Fruit fly (Drosophila melanogaster) whole organism, embryonic: ENCODE data around the gene RpS7.
A peak's percentile ranks its signal among the peaks of the same experiment; 100 is the strongest.

Experiments used
- Asciz ChIP-seq: fragments of 200-800 bp; sonication (Bioruptor generic); optimal IDR thresholded peaks from 2 replicates; lab custom pipeline; 2017; ENCODE audit warnings: missing biosample characterization, mild to moderate bottlenecking, missing genetic modification characterization, missing genetic modification reagents
- Bgb ChIP-seq: fragments of 200-800 bp; sonication (Bioruptor generic); IDR thresholded peaks from 2 replicates; pipeline ENCODE4 v1.3.6; 2022; ENCODE audit warnings: missing biosample characterization, missing genetic modification characterization; ENCODE audit not compliant: partially characterized antibody
- BtbVII ChIP-seq: fragments of 200-800 bp; sonication (Bioruptor generic); optimal IDR thresholded peaks from 3 replicates; lab custom pipeline; 2017; ENCODE audit warnings: missing biosample characterization, mild to moderate bottlenecking, missing genetic modification characterization
- Bteb2 ChIP-seq: fragments of 200-800 bp; sonication (Bioruptor generic); optimal IDR thresholded peaks from 2 replicates; lab custom pipeline; 2016; ENCODE audit warnings: missing biosample characterization, missing genetic modification characterization
- CG10147 ChIP-seq: fragments of 200-800 bp; sonication (Bioruptor generic); optimal IDR thresholded peaks from 2 replicates; lab custom pipeline; 2019; ENCODE audit warnings: missing biosample characterization, mild to moderate bottlenecking, missing genetic modification characterization, moderate library complexity
- CG13287 ChIP-seq: fragments of 200-800 bp; sonication (Bioruptor generic); IDR thresholded peaks from 2 replicates; pipeline ENCODE4 v1.3.6; 2022; ENCODE audit warnings: missing biosample characterization, missing genetic modification characterization; ENCODE audit not compliant: partially characterized antibody
- CG1647 ChIP-seq: fragments of 200-800 bp; sonication (Bioruptor generic); optimal IDR thresholded peaks from 3 replicates; lab custom pipeline; 2016; ENCODE audit warnings: missing biosample characterization, missing genetic modification characterization
- CG17359 ChIP-seq: fragments of 200-800 bp; sonication (Bioruptor generic); optimal IDR thresholded peaks from 3 replicates; lab custom pipeline; 2018; ENCODE audit warnings: missing biosample characterization, mild to moderate bottlenecking, missing genetic modification characterization, moderate library complexity
- CG17361 ChIP-seq: fragments of 200-800 bp; sonication (Bioruptor generic); IDR thresholded peaks from 3 replicates; pipeline ENCODE4 v1.3.6; 2022; ENCODE audit warnings: missing biosample characterization, missing genetic modification characterization
- CG17568 ChIP-seq: fragments of 200-800 bp; sonication (Bioruptor generic); optimal IDR thresholded peaks from 2 replicates; lab custom pipeline; 2018; ENCODE audit warnings: missing biosample characterization, mild to moderate bottlenecking, missing genetic modification characterization, moderate library complexity
- CG33213 ChIP-seq: fragments of 200-800 bp; sonication (Bioruptor generic); optimal IDR thresholded peaks from 3 replicates; lab custom pipeline; 2016; ENCODE audit warnings: missing biosample characterization, missing genetic modification characterization
- CG3726 ChIP-seq: fragments of 200-800 bp; sonication (Bioruptor generic); IDR thresholded peaks from 3 replicates; pipeline ENCODE4, ENCODE4 v1.3.6; 2022; ENCODE audit warnings: missing biosample characterization, missing genetic modification characterization
- CG3995 ChIP-seq: fragments of 200-800 bp; sonication (Bioruptor generic); optimal IDR thresholded peaks from 3 replicates; lab custom pipeline; 2016; ENCODE audit warnings: missing biosample characterization, missing genetic modification characterization
- CG4730 ChIP-seq: fragments of 200-800 bp; sonication (Bioruptor generic); IDR thresholded peaks from 2 replicates; pipeline ENCODE4 v1.3.6; 2022; ENCODE audit warnings: missing biosample characterization, missing genetic modification characterization
- CG4820 ChIP-seq: fragments of 200-800 bp; sonication (Bioruptor generic); optimal IDR thresholded peaks from 3 replicates; lab custom pipeline; 2016; ENCODE audit warnings: missing biosample characterization, missing genetic modification characterization
- CG6854 ChIP-seq: fragments of 200-800 bp; sonication (Bioruptor generic); optimal IDR thresholded peaks from 3 replicates; lab custom pipeline; 2017; ENCODE audit warnings: missing biosample characterization, mild to moderate bottlenecking, missing genetic modification characterization
- CG7357 ChIP-seq: fragments of 200-800 bp; sonication (Bioruptor generic); IDR thresholded peaks from 3 replicates; pipeline ENCODE4 v1.3.6; 2022; ENCODE audit warnings: missing biosample characterization, missing genetic modification characterization
- CG7839 ChIP-seq: fragments of 200-800 bp; sonication (Bioruptor generic); optimal IDR thresholded peaks from 3 replicates; lab custom pipeline; 2018; ENCODE audit warnings: missing biosample characterization, mild to moderate bottlenecking, missing genetic modification characterization, moderate library complexity
- CG9797 ChIP-seq: fragments of 200-800 bp; sonication (Bioruptor generic); optimal IDR thresholded peaks from 3 replicates; lab custom pipeline; 2018; ENCODE audit warnings: missing biosample characterization, mild to moderate bottlenecking, missing genetic modification characterization
- Dek ChIP-seq: fragments of 200-800 bp; sonication (Bioruptor generic); optimal IDR thresholded peaks from 3 replicates; lab custom pipeline; 2019; ENCODE audit warnings: missing biosample characterization, mild to moderate bottlenecking, missing genetic modification characterization, moderate library complexity
- E2f2 ChIP-seq: fragments of 200-800 bp; sonication (Bioruptor generic); IDR thresholded peaks from 2 replicates; pipeline ENCODE4 v1.3.6; 2022; ENCODE audit warnings: missing biosample characterization, missing genetic modification characterization
- Fer2 ChIP-seq: fragments of 200-800 bp; sonication (Bioruptor generic); optimal IDR thresholded peaks from 2 replicates; lab custom pipeline; 2018; ENCODE audit warnings: missing biosample characterization, mild to moderate bottlenecking, missing genetic modification characterization, moderate library complexity
- H15 ChIP-seq: fragments of 200-800 bp; sonication (Bioruptor generic); IDR thresholded peaks from 3 replicates; pipeline ENCODE4 v1.3.6; 2022; ENCODE audit warnings: missing biosample characterization, missing genetic modification characterization
- HLHmδ ChIP-seq: fragments of 200-800 bp; sonication (Bioruptor generic); optimal IDR thresholded peaks from 2 replicates; lab custom pipeline; 2018; ENCODE audit warnings: missing biosample characterization, mild to moderate bottlenecking, missing genetic modification characterization, moderate library complexity
- Hr51 ChIP-seq, 2 experiments: fragments of 200-800 bp; sonication (Bioruptor generic); optimal IDR thresholded peaks; 2 replicates in 1 of 2; 3 replicates in 1 of 2; lab custom pipeline; 2016 to 2018; ENCODE audit warnings: missing biosample characterization in 2 of 2, missing genetic modification characterization in 2 of 2, mild to moderate bottlenecking in 1 of 2, moderate library complexity in 1 of 2
- NFAT ChIP-seq: fragments of 200-800 bp; sonication (Bioruptor generic); IDR thresholded peaks from 2 replicates; pipeline ENCODE4 v1.3.6; 2022; ENCODE audit warnings: missing biosample characterization, missing genetic modification characterization
- Sox102F ChIP-seq: fragments of 200-800 bp; sonication (Bioruptor generic); optimal IDR thresholded peaks from 2 replicates; lab custom pipeline; 2018; ENCODE audit warnings: missing biosample characterization, mild to moderate bottlenecking, missing genetic modification characterization, moderate library complexity
- Xbp1 ChIP-seq: fragments of 200-800 bp; sonication (Bioruptor generic); optimal IDR thresholded peaks from 3 replicates; lab custom pipeline; 2016; ENCODE audit warnings: missing biosample characterization, mild to moderate bottlenecking, missing genetic modification characterization
- ac ChIP-seq: fragments of 200-800 bp; sonication (Bioruptor generic); optimal IDR thresholded peaks from 3 replicates; lab custom pipeline; 2017; ENCODE audit warnings: missing biosample characterization, mild to moderate bottlenecking, missing genetic modification characterization
- bigmax ChIP-seq: fragments of 200-800 bp; sonication (Bioruptor generic); optimal IDR thresholded peaks from 2 replicates; lab custom pipeline; 2018; ENCODE audit warnings: missing biosample characterization, mild to moderate bottlenecking, missing genetic modification characterization
- bsh ChIP-seq, 2 experiments: fragments of 200-800 bp; sonication (Bioruptor generic); optimal IDR thresholded peaks; 2 replicates each; lab custom pipeline; 2017 to 2018; ENCODE audit warnings: mild to moderate bottlenecking in 2 of 2, missing biosample characterization in 2 of 2, missing genetic modification characterization in 2 of 2, moderate library complexity in 1 of 2
- crc ChIP-seq: fragments of 200-800 bp; sonication (Bioruptor generic); optimal IDR thresholded peaks from 2 replicates; lab custom pipeline; 2016; ENCODE audit warnings: missing biosample characterization, missing genetic modification characterization
- crp ChIP-seq, 2 experiments: fragments of 200-800 bp; sonication (Bioruptor generic); optimal IDR thresholded peaks; 2 replicates in 1 of 2; 3 replicates in 1 of 2; lab custom pipeline; 2017; ENCODE audit warnings: missing biosample characterization in 2 of 2, missing genetic modification characterization in 2 of 2, mild to moderate bottlenecking in 1 of 2, moderate library complexity in 1 of 2
- esg ChIP-seq: fragments of 200-800 bp; sonication (Bioruptor generic); conservative IDR thresholded peaks from 2 replicates; pipeline ENCODE4 v1.3.6; 2022; ENCODE audit warnings: missing biosample characterization, missing genetic modification characterization
- fd64A ChIP-seq: fragments of 200-800 bp; sonication (Bioruptor generic); optimal IDR thresholded peaks from 3 replicates; lab custom pipeline; 2018; ENCODE audit warnings: missing biosample characterization, mild to moderate bottlenecking, missing genetic modification characterization
- gfzf ChIP-seq: fragments of 200-800 bp; sonication (Bioruptor generic); optimal IDR thresholded peaks from 2 replicates; lab custom pipeline; 2016; ENCODE audit warnings: missing biosample characterization, mild to moderate bottlenecking, missing genetic modification characterization, moderate library complexity
- h ChIP-seq: fragments of >200 bp; optimal IDR thresholded peaks from 2 replicates; lab custom pipeline; 2017
- jigr1 ChIP-seq: fragments of 200-800 bp; sonication (Bioruptor generic); IDR thresholded peaks from 3 replicates; pipeline ENCODE4 v1.3.6; 2022; ENCODE audit warnings: missing biosample characterization, missing genetic modification characterization
- lab ChIP-seq: fragments of 200-800 bp; sonication (Bioruptor generic); optimal IDR thresholded peaks from 3 replicates; lab custom pipeline; 2017; ENCODE audit warnings: missing biosample characterization, missing genetic modification characterization, mild to moderate bottlenecking, moderate library complexity, missing genetic modification reagents
- lbe ChIP-seq: fragments of 200-800 bp; sonication (Bioruptor generic); optimal IDR thresholded peaks from 2 replicates; lab custom pipeline; 2016; ENCODE audit warnings: missing biosample characterization, mild to moderate bottlenecking, missing genetic modification characterization
- maf-S ChIP-seq: fragments of 200-800 bp; sonication (Bioruptor generic); optimal IDR thresholded peaks from 2 replicates; lab custom pipeline; 2016; ENCODE audit warnings: missing biosample characterization, missing genetic modification characterization
- oc ChIP-seq: fragments of 200-800 bp; sonication (Bioruptor generic); optimal IDR thresholded peaks from 2 replicates; lab custom pipeline; 2018; ENCODE audit warnings: missing biosample characterization, mild to moderate bottlenecking, missing genetic modification characterization, moderate library complexity
- pb ChIP-seq: fragments of 200-800 bp; sonication (Bioruptor generic); optimal IDR thresholded peaks from 3 replicates; lab custom pipeline; 2016; ENCODE audit warnings: missing biosample characterization, missing genetic modification characterization
- pum ChIP-seq: fragments of 200-800 bp; sonication (Bioruptor generic); optimal IDR thresholded peaks from 2 replicates; lab custom pipeline; 2016; ENCODE audit warnings: missing biosample characterization, missing genetic modification characterization
- schlank ChIP-seq: fragments of 200-800 bp; sonication (Bioruptor generic); optimal IDR thresholded peaks from 2 replicates; lab custom pipeline; 2018; ENCODE audit warnings: missing biosample characterization, mild to moderate bottlenecking, missing genetic modification characterization
- shn ChIP-seq: fragments of 200-800 bp; sonication (Bioruptor generic); optimal IDR thresholded peaks from 3 replicates; lab custom pipeline; 2016; ENCODE audit warnings: missing biosample characterization, missing genetic modification characterization
- slou ChIP-seq: fragments of 200-800 bp; sonication (Bioruptor generic); optimal IDR thresholded peaks from 3 replicates; lab custom pipeline; 2016; ENCODE audit warnings: missing biosample characterization, missing genetic modification characterization
- stwl ChIP-seq: fragments of 200-800 bp; sonication (Bioruptor generic); optimal IDR thresholded peaks from 3 replicates; lab custom pipeline; 2018; ENCODE audit warnings: missing biosample characterization, mild to moderate bottlenecking, missing genetic modification characterization, moderate library complexity
- sug ChIP-seq: fragments of 200-800 bp; optimal IDR thresholded peaks from 2 replicates; lab custom pipeline; 2019; ENCODE audit warnings: missing biosample characterization, mild to moderate bottlenecking, missing genetic modification characterization, moderate library complexity
- tna ChIP-seq: fragments of 200-800 bp; sonication (Bioruptor generic); IDR thresholded peaks from 2 replicates; pipeline ENCODE4 v1.3.6; 2022; ENCODE audit warnings: missing biosample characterization, missing genetic modification characterization; ENCODE audit not compliant: partially characterized antibody
- vnd ChIP-seq: fragments of 200-800 bp; sonication (Bioruptor generic); IDR thresholded peaks from 3 replicates; pipeline ENCODE4 v1.3.6; 2022; ENCODE audit warnings: missing biosample characterization, missing genetic modification characterization; ENCODE audit not compliant: partially characterized antibody

The RpS7 gene

DNA sequence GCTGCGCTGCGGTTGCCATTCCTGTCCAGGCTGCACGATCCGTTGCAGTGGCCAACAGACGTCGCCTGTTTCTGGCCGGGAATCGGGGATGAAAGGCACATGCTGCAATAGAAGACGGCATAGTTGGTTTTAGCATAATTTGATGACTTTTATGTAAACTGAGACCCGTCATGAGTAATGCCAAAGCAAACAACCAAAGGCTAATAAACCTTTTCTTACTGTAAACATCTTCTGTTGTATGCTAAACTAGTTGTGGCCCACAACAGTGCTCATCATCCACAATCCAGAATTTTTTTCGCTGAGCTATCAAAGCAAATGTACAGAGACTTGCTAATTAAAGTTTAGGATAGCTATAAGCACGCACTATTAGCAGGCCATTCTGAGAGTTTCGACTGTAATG, 10.0 kb downstream of the RpS7 start (continued):
- TF ChIP-seq Xbp1 (GFP tag; lab: Kevin White, UChicago) (no peak), CG7357 (GFP tag; lab: Robert Waterston, UW) (no peak), Hr51 (GFP tag; optimal IDR thresholded peaks at IDR 0.05; lab: Kevin White, UChicago) (no peak), pb (GFP tag; lab: Kevin White, UChicago) (no peak), lbe (GFP tag; lab: Kevin White, UChicago) (no peak), esg (GFP tag; lab: Robert Waterston, UW) (no peak), maf-S (GFP tag; lab: Kevin White, UChicago) (no peak), shn (GFP tag; lab: Kevin White, UChicago) (no peak), CG13287 (GFP tag; lab: Robert Waterston, UW) (no peak), BtbVII (peak; percentile 20), fd64A (GFP tag; lab: Kevin White, UChicago) (no peak), CG10147 (GFP tag; lab: Kevin White, UChicago) (peak; percentile 5), CG3995 (no peak), Bgb (no peak), CG4730 (GFP tag; lab: Robert Waterston, UW) (no peak), CG7839 (tag; lab: Kevin White, UChicago) (no peak), sug (tag; lab: Kevin White, UChicago) (no peak), CG6854 (GFP tag; lab: Kevin White, UChicago) (peak; percentile 21), bigmax (GFP tag; lab: Kevin White, UChicago) (no peak), Bteb2 (GFP tag; lab: Kevin White, UChicago) (no peak), Asciz (GFP tag; lab: Kevin White, UChicago) (peak; percentile 18), schlank (tag; lab: Kevin White, UChicago) (peak; percentile 49), gfzf (GFP tag; lab: Kevin White, UChicago) (no peak), h (lab: Kevin White, UChicago) (no peak), CG17359 (tag; lab: Kevin White, UChicago) (no peak), pum (GFP tag; lab: Kevin White, UChicago) (no peak), E2f2 (GFP tag; lab: Robert Waterston, UW) (0 out of 2 replicates have a peak, but pooled peaks have one; percentile 14), ac (GFP tag; lab: Kevin White, UChicago) (no peak), HLHmδ (no peak), CG4820 (GFP tag; lab: Kevin White, UChicago) (no peak), Sox102F (GFP tag; lab: Kevin White, UChicago) (no peak), CG33213 (GFP tag; lab: Kevin White, UChicago) (no peak), CG3726 (no peak), CG9797 (no peak), Fer2 (tag; lab: Kevin White, UChicago) (peak; percentile 0), jigr1 (no peak), Dek (tag; lab: Kevin White, UChicago) (peak; percentile 0), CG1647 (peak; percentile 11), slou (GFP tag; lab: Kevin White, UChicago) (no peak), bsh (GFP tag; optimal IDR thresholded peaks at IDR 0.05; lab: Kevin White, UChicago) (peak in 1 of 2 experiments; percentile 6), oc (tag; lab: Kevin White, UChicago) (no peak), H15 (GFP tag; lab: Robert Waterston, UW) (no peak), CG17568 (GFP tag; lab: Kevin White, UChicago) (no peak), NFAT (GFP tag; lab: Robert Waterston, UW) (no peak), stwl (tag; lab: Kevin White, UChicago) (no peak), lab (GFP tag; lab: Kevin White, UChicago) (peak; percentile 62), tna (GFP tag; lab: Robert Waterston, UW) (no peak), CG17361 (GFP tag; lab: Robert Waterston, UW) (no peak), crp (GFP tag; optimal IDR thresholded peaks at IDR 0.05; lab: Kevin White, UChicago) (no peak), crc (GFP tag; lab: Kevin White, UChicago) (no peak), vnd (GFP tag; lab: Robert Waterston, UW) (no peak)
